Worm (Caenorhabditis elegans) whole organism, L1 larva: Measurements from ENCODE around the gene F47G9.6.

Experiments used
- ces-1 ChIP-seq: fragments of 150-350 bp; optimal IDR thresholded peaks from 2 replicates; lab custom pipeline; 2014; ENCODE audit warnings: missing biosample characterization, missing genetic modification reagents, missing genetic modification characterization
- dsc-1 ChIP-seq: sonication (generic microtip); optimal IDR thresholded peaks from 2 replicates; lab custom pipeline; 2016; ENCODE audit warnings: mild to moderate bottlenecking, missing genetic modification characterization, missing compliant biosample characterization
- elt-3 ChIP-seq, 6 experiments: fragments of 150-350 bp in 1 of 6; sonication (generic microtip); optimal IDR thresholded peaks; 2 replicates each; lab custom pipeline; 2017 to 2018; ENCODE audit warnings: missing biosample characterization in 6 of 6, missing genetic modification characterization in 6 of 6, inconsistent platforms in 1 of 6
- fkh-4 ChIP-seq: sonication (generic microtip); optimal IDR thresholded peaks from 2 replicates; lab custom pipeline; 2016; ENCODE audit warnings: missing compliant biosample characterization, missing genetic modification characterization, borderline replicate concordance
- nhr-11 ChIP-seq: fragments of 150-350 bp; optimal IDR thresholded peaks from 2 replicates; lab custom pipeline; 2014; ENCODE audit warnings: missing biosample characterization, missing genetic modification characterization
- sox-4 ChIP-seq: sonication (generic microtip); optimal IDR thresholded peaks from 2 replicates; lab custom pipeline; 2016; ENCODE audit warnings: missing genetic modification characterization, missing compliant biosample characterization

- TF ChIP-seq sox-4 (tag; lab: Kevin White, UChicago) (no peak), fkh-4 (tag; lab: Kevin White, UChicago) (no peak), elt-3 (tag; optimal IDR thresholded peaks at IDR 0.05; lab: Kevin White, UChicago) (peak in 1 of 6 experiments; percentile 27), nhr-11 (tag; lab: Kevin White, UChicago) (no peak), dsc-1 (tag; lab: Kevin White, UChicago) (peak; percentile 45), ces-1 (GFP tag; lab: Kevin White, UChicago) (no peak)
Observed at ce11 chrV:11326914-11327367, 2.3 kb upstream of the F47G9.6 start, which contains the start of gene tmed-10.
